Worm (Caenorhabditis elegans): ENCODE measurements around the gene osm-9.

Gene osm-9

ce11 chrIV:3590821-3591220 lies 33.6 kb upstream of the osm-9 start:
- TF ChIP-seq F22D6.2 (tag; optimal IDR thresholded peaks at IDR 0.05): no peak
- peak; percentile 70 for TF ChIP-seq zfh-2 (GFP tag; conservative IDR thresholded peaks at IDR 0.05)

ce11 chrIV:3582806-3583205 lies 25.6 kb upstream of the osm-9 start, which contains the start of gene blos-7:
blos-7 (minus strand) TSS chrIV:3582906.
- TF ChIP-seq dox-1 (GFP tag; IDR thresholded peaks at IDR 0.05): 0 out of 2 replicates have a peak, but pooled peaks have one; percentile 9

- TF ChIP-seq B0261.1 (tag; optimal IDR thresholded peaks at IDR 0.05) (no peak), mcd-1 (GFP tag; IDR thresholded peaks at IDR 0.05) (peak; percentile 56), ZK185.1 (tag; optimal IDR thresholded peaks at IDR 0.05; ENCODE audit: poor library complexity, severe bottlenecking) (no peak)
Observed at ce11 chrIV:3579477-3579975, 22.3 kb upstream of the osm-9 start, which contains the start of gene Y37E11B.1. Y37E11B.1 (plus strand) TSS chrIV:3579621.

- no peak for TF ChIP-seq rpc-1 (optimal IDR thresholded peaks at IDR 0.05)
- TF ChIP-seq rpc-1 (tag; optimal IDR thresholded peaks at IDR 0.05): no peak
- TF ChIP-seq C17E4.6 (GFP tag; IDR thresholded peaks at IDR 0.05): no peak
- no peak for TF ChIP-seq mel-28 (tag; optimal IDR thresholded peaks at IDR 0.05; ENCODE audit: borderline replicate concordance)
- TF ChIP-seq hrde-1 (tag; optimal IDR thresholded peaks at IDR 0.05; ENCODE audit: borderline replicate concordance): no peak
- TF ChIP-seq lag-1 (GFP tag; IDR thresholded peaks at IDR 0.05): no peak
- peak; percentile 43; the same call in 1 of the 2 replicates for TF ChIP-seq hmg-1.2 (GFP tag; IDR thresholded peaks at IDR 0.05)
- no peak for TF ChIP-seq nfya-1 (tag; optimal IDR thresholded peaks at IDR 0.05; ENCODE audit: borderline replicate concordance, insufficient read depth)
- no peak for TF ChIP-seq xnd-1 (tag; optimal IDR thresholded peaks at IDR 0.05)
Observed at ce11 chrIV:3578667-3579066, 21.4 kb upstream of the osm-9 start.

ce11 chrIV:3578155-3578554 lies 20.9 kb upstream of the osm-9 start, which contains the start of gene Y37E11B.2:
Y37E11B.2 (plus strand) TSS chrIV:3578455.
- no peak for TF ChIP-seq ceh-100 (GFP tag; IDR thresholded peaks at IDR 0.05)
- TF ChIP-seq nhr-120 (GFP tag; IDR thresholded peaks at IDR 0.05): no peak
- TF ChIP-seq nfyb-1 (GFP tag; IDR thresholded peaks at IDR 0.05): no peak
- TF ChIP-seq die-1 (tag; optimal IDR thresholded peaks at IDR 0.05): no peak
- no peak for TF ChIP-seq him-1 (tag; optimal IDR thresholded peaks at IDR 0.05)
- no peak for TF ChIP-seq Y95B8A.8 (GFP tag; IDR thresholded peaks at IDR 0.05)
- TF ChIP-seq hlh-12 (tag; optimal IDR thresholded peaks at IDR 0.05): no peak
- TF ChIP-seq sdz-38 (tag; optimal IDR thresholded peaks at IDR 0.05): no peak
- TF ChIP-seq let-526 (GFP tag; IDR thresholded peaks at IDR 0.05): no peak
- TF ChIP-seq lin-26 (GFP tag; IDR thresholded peaks at IDR 0.05): no peak

- TF ChIP-seq Y56A3A.18 (GFP tag; IDR thresholded peaks at IDR 0.05): no peak
- peak; percentile 66 for TF ChIP-seq zfh-2 (GFP tag; conservative IDR thresholded peaks at IDR 0.05)
Observed at ce11 chrIV:3570612-3571011, 13.4 kb upstream of the osm-9 start.

- TF ChIP-seq snpc-4 (GFP tag; optimal IDR thresholded peaks at IDR 0.05): peak; percentile 3
- TF ChIP-seq snpc-4 (tag; optimal IDR thresholded peaks at IDR 0.05): peak in 3 of 4 experiments; percentile 27 to 85 (median 70)
- TF ChIP-seq F37B4.10 (GFP tag; IDR thresholded peaks at IDR 0.05): 0 out of 2 replicates have a peak, but pooled peaks have one; percentile 25
- no peak for TF ChIP-seq Y95B8A.8 (GFP tag; IDR thresholded peaks at IDR 0.05)
- TF ChIP-seq zfh-2 (GFP tag; conservative IDR thresholded peaks at IDR 0.05): peak; percentile 71
Observed at ce11 chrIV:3568608-3569007, 11.4 kb upstream of the osm-9 start, which contains the start of gene otpl-1. otpl-1 (plus strand) TSS chrIV:3568979.
